Worm (Caenorhabditis elegans): ENCODE results near the gene fbxa-163.

Gene fbxa-163

DNA sequence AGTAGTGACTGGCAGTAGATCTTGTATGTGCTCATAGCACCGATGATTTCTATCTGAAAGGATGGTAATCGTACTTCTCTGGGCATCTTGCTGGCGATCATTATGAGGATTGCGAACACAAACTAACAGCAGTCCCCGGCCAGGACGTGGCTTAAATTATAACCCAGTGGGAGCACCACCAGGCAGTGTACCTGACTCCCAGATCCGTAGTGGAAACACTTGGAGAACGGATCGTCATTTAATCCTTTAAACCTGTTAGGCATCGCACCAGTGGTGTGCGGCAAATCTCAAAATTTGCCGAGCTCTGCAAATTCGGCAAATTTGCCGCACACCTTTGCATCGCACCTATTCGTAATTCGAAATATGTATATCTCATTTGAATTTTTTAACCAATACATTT lies 42.9 kb downstream of the fbxa-163 start, which contains the start of gene K05F6.8:
Gene K05F6.8 (minus strand): TSS at position 101 of the 400 bp plus-strand sequence.
- TF ChIP-seq dve-1 (tag; optimal IDR thresholded peaks at IDR 0.05) (no peak), hlh-30 (tag; optimal IDR thresholded peaks at IDR 0.05; ENCODE audit: insufficient read depth) (no peak), C08G9.2 (tag; optimal IDR thresholded peaks at IDR 0.05) (no peak), pha-2 (tag; optimal IDR thresholded peaks at IDR 0.05) (no peak), ahr-1 (tag; optimal IDR thresholded peaks at IDR 0.05) (no peak), unc-86 (tag; optimal IDR thresholded peaks at IDR 0.05) (no peak)

DNA sequence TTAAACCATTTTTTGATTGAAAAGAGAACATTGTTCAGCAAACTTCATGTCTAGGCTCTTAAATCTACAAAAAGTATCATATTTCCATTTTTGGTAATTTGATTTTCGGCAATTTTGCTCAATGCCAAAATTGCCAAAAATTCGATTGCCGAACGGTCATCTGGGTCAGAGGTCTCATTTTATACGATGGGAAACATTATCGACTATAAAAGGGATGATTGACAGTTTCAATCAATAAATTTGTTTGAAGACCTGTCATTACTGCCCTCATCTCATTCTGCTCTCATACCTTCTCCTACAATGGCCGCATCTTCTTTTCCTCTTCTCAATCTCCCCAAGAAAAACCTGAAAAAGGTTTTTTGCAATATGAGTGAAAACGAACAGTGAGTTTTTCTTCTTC lies 48.7 kb downstream of the fbxa-163 start, which contains the start of gene K05F6.14:
Gene K05F6.14 (plus strand): TSS at position 301 of the 400 bp plus-strand sequence.
- TF ChIP-seq pha-2 (tag; optimal IDR thresholded peaks at IDR 0.05) (no peak), pax-1 (tag; optimal IDR thresholded peaks at IDR 0.05) (no peak), hlh-8 (tag; optimal IDR thresholded peaks at IDR 0.05) (no peak), zip-5 (tag; optimal IDR thresholded peaks at IDR 0.05) (no peak)

- no peak for TF ChIP-seq ceh-6 (GFP tag; optimal IDR thresholded peaks at IDR 0.05)
- no peak for TF ChIP-seq K02D7.2 (tag; optimal IDR thresholded peaks at IDR 0.05)
- TF ChIP-seq tbx-2 (tag; optimal IDR thresholded peaks at IDR 0.05): no peak
- TF ChIP-seq hlh-13 (GFP tag; optimal IDR thresholded peaks at IDR 0.05): no peak
- no peak for TF ChIP-seq nhr-11 (tag; optimal IDR thresholded peaks at IDR 0.05)
- TF ChIP-seq lin-11 (tag; optimal IDR thresholded peaks at IDR 0.05): no peak
- no peak for TF ChIP-seq nhr-232 (tag; optimal IDR thresholded peaks at IDR 0.05)
- TF ChIP-seq ceh-9 (tag; optimal IDR thresholded peaks at IDR 0.05): no peak
- TF ChIP-seq unc-86 (tag; optimal IDR thresholded peaks at IDR 0.05): no peak
- TF ChIP-seq unc-3 (GFP tag; conservative IDR thresholded peaks at IDR 0.05): no peak
- no peak for TF ChIP-seq unc-3 (tag; optimal IDR thresholded peaks at IDR 0.05)
- no peak for TF ChIP-seq ahr-1 (tag; optimal IDR thresholded peaks at IDR 0.05)
- no peak for TF ChIP-seq Y22D7AL.16 (tag; optimal IDR thresholded peaks at IDR 0.05)
- no peak for TF ChIP-seq sox-2 (GFP tag; IDR thresholded peaks at IDR 0.05)
- no peak for TF ChIP-seq syd-9 (tag; optimal IDR thresholded peaks at IDR 0.05)
- TF ChIP-seq pha-4 (tag; optimal IDR thresholded peaks at IDR 0.05): no peak
- no peak for TF ChIP-seq fkh-6 (tag; optimal IDR thresholded peaks at IDR 0.05)
- no peak for TF ChIP-seq ceh-18 (tag; optimal IDR thresholded peaks at IDR 0.05)
- TF ChIP-seq ttx-3 (tag; optimal IDR thresholded peaks at IDR 0.05): no peak
- no peak for TF ChIP-seq hlh-8 (tag; optimal IDR thresholded peaks at IDR 0.05)
Observed at ce11 chrII:1560839-1561238, 49.7 kb downstream of the fbxa-163 start.
